Fruit fly (Drosophila melanogaster): ENCODE measurements around the gene CG33635.

DNA sequence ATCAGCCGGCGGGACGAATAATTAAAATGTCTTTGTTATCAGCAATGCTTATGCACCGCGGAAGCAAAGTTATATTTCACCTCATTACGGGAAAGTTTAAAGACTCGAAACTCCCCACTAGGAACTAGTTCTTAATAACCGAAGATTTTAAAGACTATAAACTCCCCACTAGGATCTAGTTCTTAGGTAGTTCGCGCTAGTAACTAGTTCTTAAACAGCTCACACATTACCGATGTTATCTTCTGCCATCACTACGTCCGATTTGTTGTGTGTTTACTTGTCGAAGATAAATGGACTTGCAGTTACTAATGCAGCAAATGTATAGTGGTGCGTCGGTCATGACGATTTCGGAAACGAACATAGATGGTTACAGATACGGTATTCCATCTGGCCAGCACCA, 15.4 kb downstream of the CG33635 start, which contains the start of the genes CG31974 and CG11454:
- no peak for TF ChIP-seq ttk (optimal IDR thresholded peaks at IDR 0.05)
- TF ChIP-seq psq (optimal IDR thresholded peaks at IDR 0.05): no peak

Data from Kc167 (cell line).